Fruit fly (Drosophila melanogaster) whole organism, adult: ENCODE measurements around the gene Cog4.

Experiments used
- CG14711 ChIP-seq: fragments of 200-800 bp; sonication (Bioruptor generic); optimal IDR thresholded peaks from 2 replicates; lab custom pipeline; 2018; ENCODE audit warnings: missing biosample characterization, mild to moderate bottlenecking, missing genetic modification characterization, moderate library complexity
- CG33017 ChIP-seq: fragments of 200-800 bp; sonication (Bioruptor generic); optimal IDR thresholded peaks from 2 replicates; lab custom pipeline; 2018; ENCODE audit warnings: missing biosample characterization, mild to moderate bottlenecking, missing genetic modification characterization, moderate library complexity
- CG5204 ChIP-seq: fragments of 200-800 bp; sonication (Bioruptor generic); optimal IDR thresholded peaks from 2 replicates; lab custom pipeline; 2016; ENCODE audit warnings: missing biosample characterization, missing genetic modification characterization
- CG7045 ChIP-seq: fragments of 200-800 bp; sonication (Bioruptor generic); optimal IDR thresholded peaks from 2 replicates; lab custom pipeline; 2017; ENCODE audit warnings: missing biosample characterization, mild to moderate bottlenecking, missing genetic modification characterization
- Clk ChIP-seq: fragments of 200-800 bp; sonication (Bioruptor generic); optimal IDR thresholded peaks from 2 replicates; lab custom pipeline; 2017; ENCODE audit warnings: missing biosample characterization, missing genetic modification characterization
- Crg-1 ChIP-seq: fragments of 200-800 bp; sonication (Bioruptor generic); optimal IDR thresholded peaks from 2 replicates; lab custom pipeline; 2016; ENCODE audit warnings: missing biosample characterization, missing genetic modification characterization
- cic ChIP-seq: fragments of 200-800 bp; sonication (Bioruptor generic); optimal IDR thresholded peaks from 2 replicates; lab custom pipeline; 2017; ENCODE audit warnings: missing biosample characterization, mild to moderate bottlenecking, missing genetic modification characterization, moderate library complexity
- cnc ChIP-seq, 2 experiments: fragments of >200 bp; optimal IDR thresholded peaks; 2 replicates each; lab custom pipeline; 2017
- ovo ChIP-seq: fragments of 200-800 bp; sonication (Bioruptor generic); optimal IDR thresholded peaks from 2 replicates; lab custom pipeline; 2016; ENCODE audit warnings: missing biosample characterization, missing genetic modification characterization
- pad ChIP-seq: fragments of 200-800 bp; sonication (Bioruptor generic); optimal IDR thresholded peaks from 3 replicates; lab custom pipeline; 2017; ENCODE audit warnings: missing biosample characterization, missing genetic modification characterization, mild to moderate bottlenecking, moderate library complexity, missing genetic modification reagents

- TF ChIP-seq Crg-1 (GFP tag; lab: Kevin White, UChicago) (no peak), CG14711 (tag; lab: Kevin White, UChicago) (no peak), CG33017 (tag; lab: Kevin White, UChicago) (no peak), pad (no peak), ovo (GFP tag; lab: Kevin White, UChicago) (no peak), Clk (GFP tag; lab: Kevin White, UChicago) (no peak), cic (GFP tag; lab: Kevin White, UChicago) (peak; percentile 52), CG5204 (no peak), cnc (optimal IDR thresholded peaks at IDR 0.05; lab: Kevin White, UChicago) (no peak), CG7045 (no peak)
Measured at dm6 chr2L:10455944-10456520, 32.4 kb downstream of the Cog4 start.
